Fruit fly (Drosophila melanogaster) whole organism, prepupa: Measurements from ENCODE around the gene Miro.

ENCODE experiments used
- Blimp-1 ChIP-seq: fragments of 200-800 bp; sonication (Bioruptor generic); optimal IDR thresholded peaks from 3 replicates; lab custom pipeline; 2017; ENCODE audit warnings: missing biosample characterization, missing genetic modification characterization, mild to moderate bottlenecking, moderate library complexity, missing genetic modification reagents
- CG10669 ChIP-seq: fragments of 200-800 bp; sonication (Bioruptor generic); optimal IDR thresholded peaks from 3 replicates; lab custom pipeline; 2018; ENCODE audit warnings: missing biosample characterization, mild to moderate bottlenecking, missing genetic modification characterization, moderate library complexity
- CG3032 ChIP-seq: fragments of 200-800 bp; optimal IDR thresholded peaks from 2 replicates; lab custom pipeline; 2019; ENCODE audit warnings: missing biosample characterization, mild to moderate bottlenecking, missing genetic modification characterization, moderate library complexity
- CG32006 ChIP-seq: fragments of 200-800 bp; sonication (Bioruptor generic); optimal IDR thresholded peaks from 3 replicates; lab custom pipeline; 2017; ENCODE audit warnings: missing biosample characterization, mild to moderate bottlenecking, missing genetic modification characterization
- CG34406 ChIP-seq: fragments of 200-800 bp; sonication (Bioruptor generic); optimal IDR thresholded peaks from 3 replicates; lab custom pipeline; 2016; ENCODE audit warnings: missing biosample characterization, missing genetic modification characterization
- CG6163 ChIP-seq: fragments of 200-800 bp; sonication (Bioruptor generic); IDR thresholded peaks from 3 replicates; pipeline ENCODE4 v1.3.6; 2022; ENCODE audit warnings: missing biosample characterization, missing genetic modification characterization
- CG6792 ChIP-seq: fragments of 200-800 bp; sonication (Bioruptor generic); optimal IDR thresholded peaks from 3 replicates; lab custom pipeline; 2016; ENCODE audit warnings: missing biosample characterization, missing genetic modification characterization
- CG6808 ChIP-seq: fragments of 200-800 bp; sonication (Bioruptor generic); optimal IDR thresholded peaks from 3 replicates; lab custom pipeline; 2017; ENCODE audit warnings: missing biosample characterization, missing genetic modification characterization, mild to moderate bottlenecking, moderate library complexity, missing genetic modification reagents
- CG6854 ChIP-seq: fragments of 200-800 bp; sonication (Bioruptor generic); optimal IDR thresholded peaks from 2 replicates; lab custom pipeline; 2017; ENCODE audit warnings: missing biosample characterization, mild to moderate bottlenecking, missing genetic modification characterization
- CG7368 ChIP-seq: fragments of 200-800 bp; sonication (Bioruptor generic); optimal IDR thresholded peaks from 3 replicates; lab custom pipeline; 2016; ENCODE audit warnings: missing biosample characterization, missing genetic modification characterization
- CG8319 ChIP-seq: fragments of 200-800 bp; sonication (Bioruptor generic); optimal IDR thresholded peaks from 3 replicates; lab custom pipeline; 2016; ENCODE audit warnings: missing biosample characterization, missing genetic modification characterization
- Ets96B ChIP-seq: fragments of 200-800 bp; optimal IDR thresholded peaks from 2 replicates; lab custom pipeline; 2019; ENCODE audit warnings: missing biosample characterization, mild to moderate bottlenecking, missing genetic modification characterization, moderate library complexity
- Gug ChIP-seq: fragments of 200-800 bp; sonication (Bioruptor generic); IDR thresholded peaks from 2 replicates; pipeline ENCODE4 v1.3.6; 2022; ENCODE audit warnings: missing biosample characterization, missing genetic modification characterization
- Lpt ChIP-seq: fragments of 200-800 bp; sonication (Bioruptor generic); optimal IDR thresholded peaks from 3 replicates; lab custom pipeline; 2016; ENCODE audit warnings: missing biosample characterization, missing genetic modification characterization
- Met ChIP-seq: fragments of 200-800 bp; sonication (Bioruptor generic); optimal IDR thresholded peaks from 3 replicates; lab custom pipeline; 2016; ENCODE audit warnings: missing biosample characterization, missing genetic modification characterization
- Sox14 ChIP-seq: fragments of 200-800 bp; sonication (Bioruptor generic); optimal IDR thresholded peaks from 3 replicates; lab custom pipeline; 2016; ENCODE audit warnings: missing biosample characterization, missing genetic modification characterization
- Sox15 ChIP-seq: fragments of 200-800 bp; sonication (Bioruptor generic); optimal IDR thresholded peaks from 3 replicates; lab custom pipeline; 2016; ENCODE audit warnings: missing biosample characterization, missing genetic modification characterization
- cyc ChIP-seq: fragments of 200-800 bp; sonication (Bioruptor generic); optimal IDR thresholded peaks from 3 replicates; lab custom pipeline; 2016; ENCODE audit warnings: missing biosample characterization, missing genetic modification characterization
- dsx ChIP-seq: fragments of 200-800 bp; optimal IDR thresholded peaks from 3 replicates; lab custom pipeline; 2019; ENCODE audit warnings: missing biosample characterization, mild to moderate bottlenecking, missing genetic modification characterization, moderate library complexity; ENCODE audit not compliant: poor library complexity, severe bottlenecking
- esn ChIP-seq: fragments of 200-800 bp; sonication (Bioruptor generic); optimal IDR thresholded peaks from 2 replicates; lab custom pipeline; 2016; ENCODE audit warnings: missing biosample characterization, mild to moderate bottlenecking, missing genetic modification characterization, moderate library complexity
- fd59A ChIP-seq: fragments of 200-800 bp; sonication (Bioruptor generic); optimal IDR thresholded peaks from 2 replicates; lab custom pipeline; 2017; ENCODE audit warnings: missing biosample characterization, mild to moderate bottlenecking, missing genetic modification characterization, missing genetic modification reagents
- fd85E ChIP-seq: fragments of 200-800 bp; sonication (Bioruptor generic); optimal IDR thresholded peaks from 3 replicates; lab custom pipeline; 2016; ENCODE audit warnings: missing biosample characterization, missing genetic modification characterization
- fkh ChIP-seq: fragments of 200-800 bp; sonication (Bioruptor generic); optimal IDR thresholded peaks from 3 replicates; lab custom pipeline; 2017; ENCODE audit warnings: missing biosample characterization, mild to moderate bottlenecking, missing genetic modification characterization, moderate library complexity
- net ChIP-seq: fragments of 200-800 bp; sonication (Bioruptor generic); optimal IDR thresholded peaks from 3 replicates; lab custom pipeline; 2016; ENCODE audit warnings: missing biosample characterization, missing genetic modification characterization
- pdm3 ChIP-seq: fragments of 200-800 bp; sonication (Bioruptor generic); optimal IDR thresholded peaks from 3 replicates; lab custom pipeline; 2016; ENCODE audit warnings: missing biosample characterization, missing genetic modification characterization
- spab ChIP-seq: fragments of 200-800 bp; sonication (Bioruptor generic); optimal IDR thresholded peaks from 2 replicates; lab custom pipeline; 2017; ENCODE audit warnings: missing biosample characterization, mild to moderate bottlenecking, missing genetic modification characterization, missing genetic modification reagents
- ss ChIP-seq, 2 experiments: fragments of 200-800 bp; sonication (Bioruptor generic); optimal IDR thresholded peaks; 2 replicates in 1 of 2; 3 replicates in 1 of 2; lab custom pipeline; 2017 to 2018; ENCODE audit warnings: mild to moderate bottlenecking in 2 of 2, missing biosample characterization in 2 of 2, missing genetic modification characterization in 2 of 2, moderate library complexity in 1 of 2
- svp ChIP-seq: fragments of 200-800 bp; sonication (Bioruptor generic); peaks from one replicate; lab custom pipeline; 2016; ENCODE audit warnings: missing biosample characterization, missing genetic modification characterization
- topi ChIP-seq: fragments of 200-800 bp; sonication (Bioruptor generic); optimal IDR thresholded peaks from 3 replicates; lab custom pipeline; 2016; ENCODE audit warnings: missing biosample characterization, missing genetic modification characterization

The Miro gene

dm6 chr3R:23992823-23993797, 45.5 kb downstream of the Miro start, which contains the start of the genes Epp and Rab7 (continued):
- TF ChIP-seq fd85E (GFP tag; lab: Kevin White, UChicago) (no peak), CG10669 (GFP tag; lab: Kevin White, UChicago) (no peak), CG3032 (peak; percentile 14), CG32006 (GFP tag; lab: Kevin White, UChicago) (no peak), CG6808 (peak; percentile 54), Blimp-1 (peak; percentile 77), dsx (GFP tag; lab: Kevin White, UChicago) (peak; percentile 19), Lpt (GFP tag; lab: Kevin White, UChicago) (no peak), ss (GFP tag; optimal IDR thresholded peaks at IDR 0.05; lab: Kevin White, UChicago) (peak; percentile 80 to 81)

- TF ChIP-seq Sox15 (GFP tag; lab: Kevin White, UChicago) (no peak), topi (no peak), CG8319 (no peak), fd59A (GFP tag; lab: Kevin White, UChicago) (no peak), CG6854 (GFP tag; lab: Kevin White, UChicago) (no peak), esn (no peak), Blimp-1 (no peak), fkh (no peak), dsx (GFP tag; lab: Kevin White, UChicago) (no peak)
These were observed 47.3 kb downstream of the Miro start for dm6 chr3R:23991364-23991763.

- TF ChIP-seq Met (no peak), ss (GFP tag; optimal IDR thresholded peaks at IDR 0.05; lab: Kevin White, UChicago) (peak in 1 of 2 experiments; percentile 72), Blimp-1 (no peak), svp (GFP tag; lab: Kevin White, UChicago) (peak; percentile 79), CG6792 (GFP tag; lab: Kevin White, UChicago) (peak; percentile 29), CG6854 (GFP tag; lab: Kevin White, UChicago) (peak; percentile 45), pdm3 (no peak), CG7368 (GFP tag; lab: Kevin White, UChicago) (peak; percentile 26), Ets96B (tag; lab: Kevin White, UChicago) (peak; percentile 11), fd85E (GFP tag; lab: Kevin White, UChicago) (no peak), esn (peak; percentile 61), CG34406 (GFP tag; lab: Kevin White, UChicago) (peak; percentile 34), Gug (GFP tag; lab: Robert Waterston, UW) (no peak), CG6163 (GFP tag; lab: Robert Waterston, UW) (peak; percentile 69; the same call in 1 of the 3 replicates), spab (GFP tag; lab: Kevin White, UChicago) (peak; percentile 31), cyc (GFP tag; lab: Kevin White, UChicago) (peak; percentile 57), dsx (GFP tag; lab: Kevin White, UChicago) (peak; percentile 36), CG6808 (peak; percentile 40), Sox14 (GFP tag; lab: Kevin White, UChicago) (peak; percentile 96), net (peak; percentile 28)
These were observed 52.1 kb downstream of the Miro start, which contains the start of the genes CG13603 and CG5902 for dm6 chr3R:23986479-23986930. Gene CG13603, minus strand, starts transcription at chr3R:23986569. Gene CG5902, plus strand, starts transcription at chr3R:23986642.
